Fruit fly (Drosophila melanogaster): ENCODE measurements around the gene Pli.

Pli gene

dm6 chr3R:23889922-23890321 is at the start of gene Pli (continued):
- TF ChIP-seq sim (GFP tag; IDR thresholded peaks at IDR 0.05) (no peak), Camta (GFP tag; optimal IDR thresholded peaks at IDR 0.05) (no peak), grn (GFP tag; optimal IDR thresholded peaks at IDR 0.05) (peak; percentile 40), Scr (GFP tag; IDR thresholded peaks at IDR 0.05; ENCODE audit: partially characterized antibody) (no peak), Gsc (GFP tag; IDR thresholded peaks at IDR 0.05) (no peak), gsb-n (tag; optimal IDR thresholded peaks at IDR 0.05) (no peak), Drgx (GFP tag; IDR thresholded peaks at IDR 0.05) (no peak), CG17612 (GFP tag; IDR thresholded peaks at IDR 0.05) (no peak), CG9609 (GFP tag; optimal IDR thresholded peaks at IDR 0.05) (no peak), Sin3A (optimal IDR thresholded peaks at IDR 0.05) (peak; percentile 35), jigr1 (GFP tag; IDR thresholded peaks at IDR 0.05) (no peak), CG32767 (GFP tag; IDR thresholded peaks at IDR 0.05) (no peak), Rx (GFP tag; IDR thresholded peaks at IDR 0.05) (no peak), CG8924 (tag; optimal IDR thresholded peaks at IDR 0.05) (peak; percentile 62), hkb (optimal IDR thresholded peaks at IDR 0.05) (peak; percentile 6), hkb (GFP tag; IDR thresholded peaks at IDR 0.05) (no peak), CG3847 (GFP tag; IDR thresholded peaks at IDR 0.05) (no peak), CG11723 (GFP tag; optimal IDR thresholded peaks at IDR 0.05) (no peak), tup (GFP tag; optimal IDR thresholded peaks at IDR 0.05) (no peak), Doc3 (GFP tag; IDR thresholded peaks at IDR 0.05; ENCODE audit: partially characterized antibody) (no peak), Ada2b (GFP tag; IDR thresholded peaks at IDR 0.05) (no peak), CG10274 (GFP tag; optimal IDR thresholded peaks at IDR 0.05) (no peak), nom (GFP tag; optimal IDR thresholded peaks at IDR 0.05) (peak; percentile 76), CG3407 (GFP tag; optimal IDR thresholded peaks at IDR 0.05) (no peak), al (GFP tag; IDR thresholded peaks at IDR 0.05) (no peak), CG17802 (tag; optimal IDR thresholded peaks at IDR 0.05) (no peak), exex (tag; optimal IDR thresholded peaks at IDR 0.05) (peak; percentile 23), CG14014 (GFP tag; IDR thresholded peaks at IDR 0.05) (no peak), CG34376 (GFP tag; optimal IDR thresholded peaks at IDR 0.05) (peak; percentile 11), B-H2 (GFP tag; optimal IDR thresholded peaks at IDR 0.05) (peak; percentile 55), Xrp1 (GFP tag; IDR thresholded peaks at IDR 0.05) (no peak), NfI (GFP tag; optimal IDR thresholded peaks at IDR 0.05) (peak; percentile 2), eyg (GFP tag; optimal IDR thresholded peaks at IDR 0.05) (no peak), CG13775 (GFP tag; optimal IDR thresholded peaks at IDR 0.05) (no peak), CG32772 (GFP tag; IDR thresholded peaks at IDR 0.05) (no peak), ac (GFP tag; optimal IDR thresholded peaks at IDR 0.05) (no peak), CG1024 (GFP tag; IDR thresholded peaks at IDR 0.05) (no peak), Poxn (GFP tag; IDR thresholded peaks at IDR 0.05) (no peak), CG12299 (tag; optimal IDR thresholded peaks at IDR 0.05) (no peak), TFAM (GFP tag; optimal IDR thresholded peaks at IDR 0.05) (no peak), B-H1 (GFP tag; IDR thresholded peaks at IDR 0.05) (no peak), stwl (tag; optimal IDR thresholded peaks at IDR 0.05) (peak; percentile 62), CG1233 (GFP tag; optimal IDR thresholded peaks at IDR 0.05) (no peak), CG13624 (GFP tag; optimal IDR thresholded peaks at IDR 0.05) (peak; percentile 42), kah (GFP tag; optimal IDR thresholded peaks at IDR 0.05) (peak; percentile 73), CG11085 (GFP tag; IDR thresholded peaks at IDR 0.05) (no peak), fru (optimal IDR thresholded peaks at IDR 0.05) (no peak), tin (GFP tag; optimal IDR thresholded peaks at IDR 0.05) (no peak), p53 (GFP tag; optimal IDR thresholded peaks at IDR 0.05) (no peak), salm (tag; optimal IDR thresholded peaks at IDR 0.05) (no peak), CG7963 (GFP tag; IDR thresholded peaks at IDR 0.05; ENCODE audit: partially characterized antibody) (no peak), Atf6 (GFP tag; IDR thresholded peaks at IDR 0.05) (no peak), cas (GFP tag; IDR thresholded peaks at IDR 0.05) (no peak), HHEX (GFP tag; optimal IDR thresholded peaks at IDR 0.05) (no peak)

Data from whole organism, embryonic.